Worm (Caenorhabditis elegans) whole organism, mixed stage, embryonic: ENCODE data around the gene nhr-94.
"Not testable (repeated sequence)": the region's sequence is repeated elsewhere in the genome, so short reads cannot be mapped to it uniquely, and the experiment has no call there.

ENCODE experiments used
- pha-4 ChIP-seq: fragments of 150-350 bp; optimal IDR thresholded peaks from 2 replicates; lab custom pipeline; 2018; ENCODE audit warnings: missing biosample characterization, missing genetic modification reagents, missing genetic modification characterization
- unc-39 ChIP-seq: fragments of 150-350 bp; optimal IDR thresholded peaks from 2 replicates; lab custom pipeline; 2014; ENCODE audit warnings: missing biosample characterization, missing genetic modification characterization

ce11 chrV:7703536-7703935 is 17.4 kb upstream of the nhr-94 start, which contains the start of gene srsx-40:
- not testable (repeated sequence) for TF ChIP-seq pha-4, unc-39 (tag; lab: Kevin White, UChicago)
